Worm (Caenorhabditis elegans): ENCODE results near the gene pes-23.

DNA sequence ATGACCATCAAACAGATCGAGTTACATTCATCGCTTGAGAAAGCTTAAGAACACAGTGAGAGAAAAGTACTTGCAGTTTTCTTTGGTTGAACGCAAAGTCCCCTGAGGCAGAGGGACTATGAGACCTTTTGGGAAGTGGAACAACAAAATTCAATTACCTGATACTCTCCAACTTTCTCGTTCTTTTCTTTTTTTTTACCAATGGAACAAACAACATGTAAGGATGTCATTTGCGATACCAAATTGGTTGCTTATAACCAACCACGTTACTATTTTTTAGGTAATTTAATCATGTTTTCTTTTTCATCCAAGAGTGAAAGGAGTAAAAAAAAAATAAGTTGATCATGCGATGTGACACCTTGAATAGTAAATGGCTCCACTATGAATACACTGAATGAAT lies 44.4 kb upstream of the pes-23 start:
- no peak for TF ChIP-seq ztf-29 (GFP tag; IDR thresholded peaks at IDR 0.05)
- no peak for TF ChIP-seq klf-2 (GFP tag; conservative IDR thresholded peaks at IDR 0.05)
- no peak for TF ChIP-seq T22C8.4 (GFP tag; IDR thresholded peaks at IDR 0.05)
- TF ChIP-seq flt-1 (GFP tag; IDR thresholded peaks at IDR 0.05) = no peak
- TF ChIP-seq tab-1 (GFP tag; IDR thresholded peaks at IDR 0.05) = no peak
- no peak for TF ChIP-seq ref-1 (GFP tag; conservative IDR thresholded peaks at IDR 0.05)
- no peak for TF ChIP-seq ztf-23 (GFP tag; IDR thresholded peaks at IDR 0.05)
- TF ChIP-seq cog-1 (tag; optimal IDR thresholded peaks at IDR 0.05) = no peak

All from whole organism, midembryonic.